Worm (Caenorhabditis elegans) whole organism, mixed stage, embryonic: ENCODE results near the gene F26F12.5.

ENCODE experiments used
- bed-3 ChIP-seq: fragments of 200-800 bp; sonication (Bioruptor generic); optimal IDR thresholded peaks from 3 replicates; lab custom pipeline; 2018; ENCODE audit warnings: mild to moderate bottlenecking, missing genetic modification characterization, moderate library complexity, missing compliant biosample characterization
- blmp-1 ChIP-seq: fragments of 150-350 bp; optimal IDR thresholded peaks from 2 replicates; lab custom pipeline; 2014; ENCODE audit warnings: missing biosample characterization, missing genetic modification characterization
- ceh-39 ChIP-seq: fragments of 150-350 bp; optimal IDR thresholded peaks from 2 replicates; lab custom pipeline; 2014; ENCODE audit warnings: missing biosample characterization, missing genetic modification characterization
- ceh-43 ChIP-seq: fragments of 200-800 bp; sonication (Bioruptor generic); optimal IDR thresholded peaks from 2 replicates; lab custom pipeline; 2018; ENCODE audit warnings: mild to moderate bottlenecking, missing genetic modification characterization, moderate library complexity, missing compliant biosample characterization
- ceh-83 ChIP-seq: fragments of 200-800 bp; sonication (Bioruptor generic); optimal IDR thresholded peaks from 2 replicates; lab custom pipeline; 2018; ENCODE audit warnings: mild to moderate bottlenecking, missing genetic modification characterization, missing compliant biosample characterization
- ces-1 ChIP-seq: fragments of 150-350 bp; optimal IDR thresholded peaks from 2 replicates; lab custom pipeline; 2014; ENCODE audit warnings: missing biosample characterization, missing genetic modification reagents, missing genetic modification characterization
- cnd-1 ChIP-seq: fragments of 200-800 bp; sonication (Bioruptor generic); optimal IDR thresholded peaks from 2 replicates; lab custom pipeline; 2018; ENCODE audit warnings: mild to moderate bottlenecking, missing genetic modification characterization, missing compliant biosample characterization
- drap-1 ChIP-seq: fragments of 200-800 bp; sonication (Bioruptor generic); optimal IDR thresholded peaks from 3 replicates; lab custom pipeline; 2018; ENCODE audit warnings: mild to moderate bottlenecking, missing genetic modification characterization, missing compliant biosample characterization
- elt-1 ChIP-seq: sonication (generic microtip); optimal IDR thresholded peaks from 2 replicates; lab custom pipeline; 2017; ENCODE audit warnings: missing genetic modification characterization, mild to moderate bottlenecking, missing compliant biosample characterization, antibody characterized with exemption, moderate library complexity, borderline replicate concordance; ENCODE audit not compliant: insufficient read depth
- elt-3 ChIP-seq: fragments of 150-350 bp; optimal IDR thresholded peaks from 2 replicates; lab custom pipeline; 2014; ENCODE audit warnings: missing biosample characterization, missing genetic modification characterization
- flh-1 ChIP-seq: fragments of 200-800 bp; sonication (Bioruptor generic); optimal IDR thresholded peaks from 2 replicates; lab custom pipeline; 2018; ENCODE audit warnings: mild to moderate bottlenecking, missing genetic modification characterization, moderate library complexity, missing compliant biosample characterization
- ham-2 ChIP-seq: fragments of 200-800 bp; sonication (Bioruptor generic); optimal IDR thresholded peaks from 2 replicates; lab custom pipeline; 2018; ENCODE audit warnings: mild to moderate bottlenecking, missing genetic modification characterization, missing compliant biosample characterization
- hlh-1 ChIP-seq: fragments of 150-350 bp; optimal IDR thresholded peaks from 2 replicates; lab custom pipeline; 2014; ENCODE audit warnings: missing biosample characterization, missing genetic modification reagents, missing genetic modification characterization
- lin-13 ChIP-seq: fragments of 150-350 bp; optimal IDR thresholded peaks from 2 replicates; lab custom pipeline; 2014; ENCODE audit warnings: missing biosample characterization, missing genetic modification characterization
- lin-32 ChIP-seq: fragments of 200-800 bp; sonication (Bioruptor generic); optimal IDR thresholded peaks from 2 replicates; lab custom pipeline; 2018; ENCODE audit warnings: mild to moderate bottlenecking, missing genetic modification characterization, missing compliant biosample characterization
- mab-5 ChIP-seq: fragments of 150-350 bp; optimal IDR thresholded peaks from 2 replicates; lab custom pipeline; 2014; ENCODE audit warnings: missing biosample characterization, missing genetic modification characterization
- mep-1 ChIP-seq: fragments of 150-350 bp; optimal IDR thresholded peaks from 2 replicates; lab custom pipeline; 2017; ENCODE audit warnings: missing biosample characterization, missing genetic modification reagents, missing genetic modification characterization, inconsistent platforms
- mls-2 ChIP-seq: sonication (generic microtip); optimal IDR thresholded peaks from 2 replicates; lab custom pipeline; 2016; ENCODE audit warnings: mild to moderate bottlenecking, missing genetic modification characterization, moderate library complexity, missing compliant biosample characterization
- nhr-12 ChIP-seq: fragments of 150-350 bp; optimal IDR thresholded peaks from 2 replicates; lab custom pipeline; 2014; ENCODE audit warnings: missing biosample characterization, missing genetic modification characterization
- nhr-2 ChIP-seq: fragments of 150-350 bp; optimal IDR thresholded peaks from 2 replicates; lab custom pipeline; 2014; ENCODE audit warnings: missing biosample characterization, missing genetic modification characterization
- nhr-237 ChIP-seq: fragments of 150-350 bp; optimal IDR thresholded peaks from 2 replicates; lab custom pipeline; 2014; ENCODE audit warnings: missing biosample characterization, missing genetic modification characterization
- nhr-28 ChIP-seq: fragments of 150-350 bp; optimal IDR thresholded peaks from 2 replicates; lab custom pipeline; 2014; ENCODE audit warnings: missing biosample characterization, missing genetic modification characterization
- nhr-76 ChIP-seq: sonication (generic microtip); optimal IDR thresholded peaks from 2 replicates; lab custom pipeline; 2017; ENCODE audit warnings: missing biosample characterization, missing genetic modification characterization
- pha-4 ChIP-seq: fragments of 150-350 bp; optimal IDR thresholded peaks from 2 replicates; lab custom pipeline; 2018; ENCODE audit warnings: missing biosample characterization, missing genetic modification reagents, missing genetic modification characterization
- snpc-4 ChIP-seq: fragments of 150-350 bp; optimal IDR thresholded peaks from 2 replicates; lab custom pipeline; 2014; ENCODE audit warnings: missing biosample characterization, missing genetic modification characterization
- sptf-1 ChIP-seq: sonication (generic microtip); optimal IDR thresholded peaks from 2 replicates; lab custom pipeline; 2017; ENCODE audit warnings: mild to moderate bottlenecking, missing genetic modification characterization, moderate library complexity, missing compliant biosample characterization
- tbx-8 ChIP-seq: fragments of 200-800 bp; sonication (Bioruptor generic); optimal IDR thresholded peaks from 2 replicates; lab custom pipeline; 2018; ENCODE audit warnings: mild to moderate bottlenecking, missing genetic modification characterization, moderate library complexity, missing compliant biosample characterization
- unc-120 ChIP-seq: sonication (generic microtip); optimal IDR thresholded peaks from 2 replicates; lab custom pipeline; 2017; ENCODE audit warnings: missing genetic modification characterization, missing compliant biosample characterization; ENCODE audit not compliant: poor library complexity, severe bottlenecking
- unc-39 ChIP-seq: fragments of 150-350 bp; optimal IDR thresholded peaks from 2 replicates; lab custom pipeline; 2014; ENCODE audit warnings: missing biosample characterization, missing genetic modification characterization
- unc-62 ChIP-seq: fragments of 150-350 bp; optimal IDR thresholded peaks from 2 replicates; lab custom pipeline; 2014; ENCODE audit warnings: missing biosample characterization, missing genetic modification reagents, missing genetic modification characterization
- zip-8 ChIP-seq: fragments of 150-350 bp; optimal IDR thresholded peaks from 2 replicates; lab custom pipeline; 2014; ENCODE audit warnings: missing biosample characterization, missing genetic modification characterization
- ztf-11 ChIP-seq: fragments of 150-350 bp; optimal IDR thresholded peaks from 2 replicates; lab custom pipeline; 2014; ENCODE audit warnings: missing biosample characterization, missing genetic modification characterization

Gene F26F12.5

DNA sequence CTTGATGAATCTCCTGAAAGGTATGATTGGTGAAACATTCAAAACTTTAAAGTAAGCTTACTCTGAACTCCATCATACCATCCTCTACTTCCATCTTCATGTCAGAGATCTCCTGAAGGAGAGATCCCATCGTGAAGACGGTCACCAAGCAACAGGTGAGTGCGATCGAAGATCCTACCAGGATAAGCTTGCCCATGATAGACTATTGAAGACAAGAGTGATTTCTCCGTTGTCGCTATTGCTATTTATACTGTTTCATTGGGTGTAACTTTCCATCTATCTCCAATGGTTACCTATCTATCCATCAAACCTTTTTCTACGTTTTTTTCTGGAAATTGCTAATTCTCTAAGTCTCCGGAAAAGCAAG lies 28.4 kb downstream of the F26F12.5 start, which contains the start of gene col-140:
TSS of gene col-140 (minus strand) at position 219 of the 367 bp plus-strand sequence.
- no peak for TF ChIP-seq nhr-237 (tag; lab: Kevin White, UChicago)
- no peak for TF ChIP-seq hlh-1
- TF ChIP-seq ztf-11 (tag; lab: Kevin White, UChicago) = no peak
- TF ChIP-seq pha-4 (tag; lab: Kevin White, UChicago) = no peak
- TF ChIP-seq nhr-28 (tag; lab: Kevin White, UChicago) = no peak
- TF ChIP-seq cnd-1 (tag; lab: Kevin White, UChicago) = no peak
- no peak for TF ChIP-seq ceh-43 (GFP tag; lab: Kevin White, UChicago)
- TF ChIP-seq nhr-12 (tag; lab: Kevin White, UChicago) = no peak
- no peak for TF ChIP-seq ham-2
- no peak for TF ChIP-seq lin-32
- no peak for TF ChIP-seq drap-1 (GFP tag; lab: Kevin White, UChicago)
- no peak for TF ChIP-seq mep-1 (tag; lab: Kevin White, UChicago)
- no peak for TF ChIP-seq tbx-8 (GFP tag; lab: Kevin White, UChicago)
- TF ChIP-seq unc-39 (tag; lab: Kevin White, UChicago) = no peak

DNA sequence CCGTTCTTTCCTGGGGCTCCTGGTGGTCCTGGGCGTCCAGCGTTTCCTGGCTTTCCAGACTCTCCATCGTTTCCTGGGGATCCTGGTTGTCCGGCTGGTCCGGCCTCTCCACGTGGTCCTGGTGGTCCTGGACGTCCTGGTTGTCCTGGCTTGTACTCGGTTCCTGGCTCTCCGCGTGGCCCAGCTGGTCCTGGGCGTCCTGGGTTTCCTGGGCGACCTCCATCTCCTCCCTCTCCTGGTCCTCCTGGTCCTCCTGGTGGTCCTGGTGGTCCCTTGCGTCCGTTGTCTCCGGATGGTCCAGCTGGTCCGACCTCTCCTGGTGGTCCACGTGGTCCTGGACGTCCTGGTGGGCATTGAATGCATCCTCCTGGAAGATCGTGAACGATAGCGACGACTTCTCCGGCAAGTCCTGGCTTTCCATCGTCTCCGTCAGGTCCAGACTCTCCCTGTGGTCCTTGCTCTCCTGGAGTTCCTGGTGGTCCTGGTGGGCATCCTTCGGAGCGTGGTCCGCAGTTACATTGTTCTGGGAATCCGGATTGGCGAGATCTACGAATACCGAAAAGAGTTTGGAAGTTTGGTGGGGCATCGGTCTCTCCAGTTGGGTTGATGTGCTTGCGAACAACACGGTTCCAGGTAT lies 28.9 kb downstream of the F26F12.5 start:
- TF ChIP-seq nhr-28 (tag; lab: Kevin White, UChicago) (no peak), elt-1 (tag; lab: Kevin White, UChicago) (no peak)
- TF ChIP-seq, all 35 proteins: peak for 0

DNA sequence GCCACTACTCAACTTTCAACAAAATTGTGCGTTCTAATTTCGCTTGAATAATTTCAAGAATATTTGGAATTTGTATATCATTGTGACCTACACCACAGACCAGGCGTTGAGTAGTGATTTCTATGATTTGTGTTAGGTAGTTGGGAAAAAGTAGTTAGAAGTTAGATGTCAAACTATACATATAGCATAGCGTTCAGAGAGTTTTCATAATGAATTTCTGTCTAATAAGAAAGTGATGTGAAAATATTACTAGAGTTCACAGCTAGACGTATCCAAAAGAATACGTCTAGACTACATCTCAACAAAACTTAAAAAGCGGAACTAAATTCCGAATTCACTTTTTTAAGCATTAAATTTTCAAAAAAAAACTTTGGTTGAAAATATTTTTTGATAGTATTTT lies 29.6 kb downstream of the F26F12.5 start:
- no peak for TF ChIP-seq nhr-76 (tag; lab: Kevin White, UChicago)
- TF ChIP-seq ham-2 = no peak
- no peak for TF ChIP-seq ceh-43 (GFP tag; lab: Kevin White, UChicago)
- TF ChIP-seq mab-5 (tag; lab: Kevin White, UChicago) = no peak
- no peak for TF ChIP-seq unc-120 (tag; lab: Kevin White, UChicago)
- TF ChIP-seq elt-3 = no peak
- no peak for TF ChIP-seq cnd-1 (tag; lab: Kevin White, UChicago)
- no peak for TF ChIP-seq nhr-2 (tag; lab: Kevin White, UChicago)
- no peak for TF ChIP-seq lin-13 (tag; lab: Kevin White, UChicago)
- no peak for TF ChIP-seq drap-1 (GFP tag; lab: Kevin White, UChicago)
- TF ChIP-seq pha-4 (tag; lab: Kevin White, UChicago) = no peak
- TF ChIP-seq unc-62 (GFP tag; lab: Kevin White, UChicago) = no peak
- no peak for TF ChIP-seq sptf-1
- no peak for TF ChIP-seq flh-1 (GFP tag; lab: Kevin White, UChicago)
- TF ChIP-seq ceh-83 (GFP tag; lab: Kevin White, UChicago) = no peak
- no peak for TF ChIP-seq elt-1 (tag; lab: Kevin White, UChicago)
- no peak for TF ChIP-seq snpc-4
- TF ChIP-seq ceh-39 = no peak
- TF ChIP-seq, all 35 proteins: peak for 0

DNA sequence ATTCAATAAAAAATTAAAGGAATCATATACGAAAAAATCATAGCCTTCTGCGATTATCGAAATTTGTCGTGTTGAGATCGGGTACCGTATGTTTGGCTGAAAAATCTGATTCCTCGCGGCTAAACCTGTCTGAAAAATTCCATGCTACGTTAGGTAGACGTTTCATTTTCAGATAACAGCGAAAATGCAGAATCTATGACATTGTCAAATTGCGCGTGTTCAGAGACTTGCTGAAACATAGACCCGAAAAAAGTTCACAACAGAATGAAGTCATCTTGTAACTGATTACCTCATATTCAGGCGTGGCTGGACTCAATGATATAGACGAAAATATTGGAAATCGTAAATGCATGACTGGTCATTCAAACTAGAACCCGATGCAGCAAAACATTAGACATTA lies 31.5 kb downstream of the F26F12.5 start, which contains the start of gene srh-76:
TSS of gene srh-76 (plus strand) at position 301 of the 400 bp plus-strand sequence.
- TF ChIP-seq ceh-43 (GFP tag; lab: Kevin White, UChicago) (no peak), blmp-1 (tag; lab: Kevin White, UChicago) (no peak), lin-32 (no peak), bed-3 (GFP tag; lab: Kevin White, UChicago) (no peak), ham-2 (no peak), cnd-1 (tag; lab: Kevin White, UChicago) (no peak), ceh-83 (GFP tag; lab: Kevin White, UChicago) (no peak), elt-3 (no peak), nhr-76 (tag; lab: Kevin White, UChicago) (no peak)

DNA sequence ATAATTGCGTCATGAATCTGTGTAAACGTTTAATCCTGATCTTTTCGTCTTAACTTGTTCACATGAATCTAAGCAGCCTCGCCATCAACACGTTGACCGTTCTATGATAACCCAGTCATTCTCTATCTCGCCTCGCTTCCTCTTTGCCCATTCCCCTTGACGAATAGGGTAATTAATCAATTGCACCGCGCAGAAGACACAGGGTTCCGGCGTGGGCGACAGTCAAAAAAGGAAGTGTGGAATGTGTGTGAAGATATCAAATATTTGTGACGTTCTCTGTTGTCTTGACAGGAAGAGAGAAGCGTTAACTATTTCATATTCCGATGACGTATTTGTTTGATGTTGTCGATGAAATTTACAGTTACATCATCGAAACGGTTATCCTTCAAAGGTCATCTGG lies 32.2 kb downstream of the F26F12.5 start:
- no peak for TF ChIP-seq pha-4 (tag; lab: Kevin White, UChicago)
- TF ChIP-seq unc-39 (tag; lab: Kevin White, UChicago) = no peak

DNA sequence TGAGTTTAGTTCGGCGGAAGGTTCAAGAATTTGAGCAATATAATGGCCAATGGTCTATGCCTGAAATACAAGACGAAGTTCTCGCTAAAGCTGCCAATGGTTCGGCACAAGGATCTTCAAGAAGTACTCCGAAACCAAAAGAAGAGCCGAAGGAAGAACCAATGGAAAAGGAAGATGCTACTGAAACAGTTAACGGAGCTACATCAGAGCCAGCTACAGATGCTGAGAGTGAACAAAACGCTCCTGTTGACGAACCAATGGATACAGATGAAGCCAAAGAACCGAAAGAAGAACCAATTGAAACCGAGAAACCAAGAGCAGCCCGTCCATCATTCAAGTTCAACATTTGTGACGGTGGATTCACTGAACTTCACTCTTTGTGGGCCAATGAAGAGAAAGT lies 33.7 kb downstream of the F26F12.5 start:
- no peak for TF ChIP-seq mls-2 (tag; lab: Kevin White, UChicago)
- no peak for TF ChIP-seq nhr-237 (tag; lab: Kevin White, UChicago)
- no peak for TF ChIP-seq ztf-11 (tag; lab: Kevin White, UChicago)
- no peak for TF ChIP-seq zip-8 (tag; lab: Kevin White, UChicago)
- TF ChIP-seq ceh-83 (GFP tag; lab: Kevin White, UChicago) = no peak
- TF ChIP-seq nhr-12 (tag; lab: Kevin White, UChicago) = no peak
- no peak for TF ChIP-seq mab-5 (tag; lab: Kevin White, UChicago)
- TF ChIP-seq ces-1 = no peak
- TF ChIP-seq bed-3 (GFP tag; lab: Kevin White, UChicago) = no peak
- no peak for TF ChIP-seq lin-13 (tag; lab: Kevin White, UChicago)
- TF ChIP-seq ceh-43 (GFP tag; lab: Kevin White, UChicago) = no peak
- TF ChIP-seq pha-4 (tag; lab: Kevin White, UChicago) = no peak
- TF ChIP-seq nhr-28 (tag; lab: Kevin White, UChicago) = no peak
- no peak for TF ChIP-seq hlh-1
